Worm (Caenorhabditis elegans) whole organism, young adult: Measurements from ENCODE around the gene ZK892.6.
"Not testable (repeated sequence)": the region's sequence is repeated elsewhere in the genome, so short reads cannot be mapped to it uniquely, and the experiment has no call there.

Source experiments
- F39B2.1 ChIP-seq: fragments of 200-800 bp; sonication (Bioruptor generic); IDR thresholded peaks from 2 replicates; pipeline ENCODE4 v1.3.6; 2022; ENCODE audit warnings: missing genetic modification reagents, missing genetic modification characterization, missing compliant biosample characterization
- F52B5.7 ChIP-seq: sonication (generic microtip); optimal IDR thresholded peaks from 2 replicates; lab custom pipeline; 2016; ENCODE audit warnings: mild to moderate bottlenecking, missing genetic modification characterization, missing compliant biosample characterization
- F57C9.4 ChIP-seq: sonication (generic microtip); optimal IDR thresholded peaks from 2 replicates; lab custom pipeline; 2017; ENCODE audit warnings: mild to moderate bottlenecking, missing genetic modification characterization, missing compliant biosample characterization
- Y53F4B.3 ChIP-seq: fragments of 200-800 bp; sonication (Bioruptor generic); IDR thresholded peaks from 2 replicates; pipeline ENCODE4 v1.3.6; 2022; ENCODE audit warnings: missing genetic modification reagents, missing genetic modification characterization, missing compliant biosample characterization
- Y56A3A.18 ChIP-seq: fragments of 200-800 bp; sonication (Bioruptor generic); IDR thresholded peaks from 2 replicates; pipeline ENCODE4 v1.3.6; 2022; ENCODE audit warnings: missing genetic modification reagents, missing genetic modification characterization, missing compliant biosample characterization
- akir-1 ChIP-seq: fragments of 200-800 bp; sonication (Bioruptor generic); optimal IDR thresholded peaks from 2 replicates; lab custom pipeline; 2018; ENCODE audit warnings: mild to moderate bottlenecking, missing genetic modification characterization, moderate library complexity, missing compliant biosample characterization
- ama-1 ChIP-seq, 3 experiments: fragments of 150-350 bp in 1 of 3; sonication (generic microtip) in 2 of 3; optimal IDR thresholded peaks; 2 replicates each; lab custom pipeline; 2014 to 2018; ENCODE audit warnings: missing biosample characterization in 2 of 3, missing genetic modification characterization in 2 of 3, missing genetic modification reagents in 2 of 3
- bed-1 ChIP-seq: fragments of 200-800 bp; sonication (Bioruptor generic); IDR thresholded peaks from 2 replicates; pipeline ENCODE4 v1.3.6; 2022; ENCODE audit warnings: missing genetic modification reagents, missing genetic modification characterization, missing compliant biosample characterization
- ccch-3 ChIP-seq: fragments of 200-800 bp; sonication (Bioruptor generic); optimal IDR thresholded peaks from 2 replicates; lab custom pipeline; 2018; ENCODE audit warnings: mild to moderate bottlenecking, missing genetic modification characterization, missing compliant biosample characterization
- cebp-1 ChIP-seq, 2 experiments: fragments of 200-800 bp in 1 of 2; sonication (Bioruptor generic) in 1 of 2; sonication (generic microtip) in 1 of 2; IDR thresholded peaks in 1 of 2; optimal IDR thresholded peaks in 1 of 2; 2 replicates each; pipeline versions ENCODE4 v1.3.6 to Lab custom; 2017 to 2022; ENCODE audit warnings: missing compliant biosample characterization in 2 of 2, missing genetic modification characterization in 2 of 2, mild to moderate bottlenecking in 1 of 2, missing genetic modification reagents in 1 of 2, moderate library complexity in 1 of 2
- ceh-100 ChIP-seq: fragments of 200-800 bp; sonication (Bioruptor generic); IDR thresholded peaks from 2 replicates; pipeline ENCODE4 v1.3.6; 2022; ENCODE audit warnings: missing genetic modification reagents, missing genetic modification characterization, missing compliant biosample characterization
- dox-1 ChIP-seq: fragments of 200-800 bp; sonication (Bioruptor generic); IDR thresholded peaks from 2 replicates; pipeline ENCODE4 v1.3.6; 2022; ENCODE audit warnings: missing genetic modification reagents, missing genetic modification characterization, missing compliant biosample characterization
- dpl-1 ChIP-seq: fragments of 150-350 bp; optimal IDR thresholded peaks from 2 replicates; lab custom pipeline; 2014; ENCODE audit warnings: missing biosample characterization, missing genetic modification reagents, missing genetic modification characterization
- efl-1 ChIP-seq: fragments of 150-350 bp; optimal IDR thresholded peaks from 2 replicates; lab custom pipeline; 2014; ENCODE audit warnings: missing biosample characterization, missing genetic modification reagents, missing genetic modification characterization
- egl-44 ChIP-seq: fragments of 200-800 bp; sonication (Bioruptor generic); IDR thresholded peaks from 2 replicates; pipeline ENCODE4 v1.3.6; 2022; ENCODE audit warnings: missing genetic modification reagents, missing genetic modification characterization, missing compliant biosample characterization
- hrde-1 ChIP-seq: sonication (generic microtip); optimal IDR thresholded peaks from 2 replicates; lab custom pipeline; 2016; ENCODE audit warnings: missing genetic modification characterization, mild to moderate bottlenecking, missing compliant biosample characterization, moderate library complexity, missing genotype, missing genetic modification reagents, borderline replicate concordance
- lag-1 ChIP-seq: fragments of 200-800 bp; sonication (Bioruptor generic); IDR thresholded peaks from 2 replicates; pipeline ENCODE4 v1.3.6; 2022; ENCODE audit warnings: missing genetic modification reagents, missing genetic modification characterization, missing compliant biosample characterization
- lin-26 ChIP-seq: fragments of 200-800 bp; sonication (Bioruptor generic); IDR thresholded peaks from 2 replicates; pipeline ENCODE4 v1.3.6; 2022; ENCODE audit warnings: missing genetic modification reagents, missing genetic modification characterization, missing compliant biosample characterization
- lir-1 ChIP-seq: fragments of 200-800 bp; sonication (Bioruptor generic); conservative IDR thresholded peaks from 2 replicates; pipeline ENCODE4 v1.3.6; 2022; ENCODE audit warnings: missing genetic modification reagents, missing genetic modification characterization, missing compliant biosample characterization
- madf-8 ChIP-seq: fragments of 200-800 bp; sonication (Bioruptor generic); conservative IDR thresholded peaks from 2 replicates; pipeline ENCODE4 v1.3.6; 2022; ENCODE audit warnings: missing genetic modification reagents, missing genetic modification characterization, missing compliant biosample characterization
- nhr-80 ChIP-seq: sonication (generic microtip); optimal IDR thresholded peaks from 2 replicates; lab custom pipeline; 2016; ENCODE audit warnings: missing genetic modification characterization, missing compliant biosample characterization
- pha-4 ChIP-seq: fragments of 150-350 bp; sonication (generic microtip); optimal IDR thresholded peaks from 2 replicates; lab custom pipeline; 2014; ENCODE audit warnings: missing biosample characterization, missing genetic modification reagents, missing genetic modification characterization
- sea-2 ChIP-seq: fragments of 200-800 bp; sonication (Bioruptor generic); IDR thresholded peaks from 2 replicates; pipeline ENCODE4 v1.3.6; 2022; ENCODE audit warnings: missing genetic modification characterization, missing compliant biosample characterization
- snpc-3.4 ChIP-seq: sonication (generic microtip); optimal IDR thresholded peaks from 2 replicates; lab custom pipeline; 2017; ENCODE audit warnings: missing genetic modification characterization, mild to moderate bottlenecking, missing compliant biosample characterization, antibody characterized with exemption, moderate library complexity, missing genotype, missing genetic modification reagents
- snpc-4 ChIP-seq, 5 experiments: fragments of 150-350 bp in 1 of 5; sonication (generic microtip) in 4 of 5; optimal IDR thresholded peaks; 2 replicates each; lab custom pipeline; 2014 to 2018; ENCODE audit warnings: missing genetic modification characterization in 5 of 5, missing biosample characterization in 3 of 5, antibody characterized with exemption in 2 of 5, mild to moderate bottlenecking in 2 of 5, missing compliant biosample characterization in 2 of 5, missing genotype in 2 of 5, moderate library complexity in 2 of 5, missing genetic modification reagents in 1 of 5
- somi-1 ChIP-seq: fragments of 200-800 bp; sonication (Bioruptor generic); optimal IDR thresholded peaks from 2 replicates; lab custom pipeline; 2018; ENCODE audit warnings: mild to moderate bottlenecking, missing genetic modification characterization, missing compliant biosample characterization
- unc-130 ChIP-seq: sonication (generic microtip); optimal IDR thresholded peaks from 2 replicates; lab custom pipeline; 2016; ENCODE audit warnings: missing genetic modification reagents, missing genetic modification characterization, missing compliant biosample characterization
- unc-62 ChIP-seq: fragments of 150-350 bp; optimal IDR thresholded peaks from 2 replicates; lab custom pipeline; 2014; ENCODE audit warnings: missing biosample characterization, missing genetic modification reagents, missing genetic modification characterization
- ztf-25 ChIP-seq: fragments of 200-800 bp; sonication (Bioruptor generic); IDR thresholded peaks from 2 replicates; pipeline ENCODE4 v1.3.6; 2022; ENCODE audit warnings: missing genetic modification reagents, missing genetic modification characterization, missing compliant biosample characterization

Gene ZK892.6

ce11 chrII:10012490-10012889 lies 32.6 kb upstream of the ZK892.6 start:
- 0 out of 2 replicates have a peak, but pooled peaks have one; percentile 16 for TF ChIP-seq Y56A3A.18 (GFP tag; lab: Robert Waterston, UW)
- TF ChIP-seq cebp-1 (GFP tag; IDR thresholded peaks at IDR 0.05; lab: Robert Waterston, UW), result no peak
- TF ChIP-seq cebp-1 (tag; optimal IDR thresholded peaks at IDR 0.05; lab: Kevin White, UChicago), result peak; percentile 5
- no peak for TF ChIP-seq dpl-1 (GFP tag; lab: Kevin White, UChicago)
- no peak for TF ChIP-seq lir-1 (GFP tag; lab: Robert Waterston, UW)

- TF ChIP-seq hrde-1 (tag; lab: Kevin White, UChicago), result no peak
- no peak for TF ChIP-seq efl-1
- TF ChIP-seq unc-62 (GFP tag; lab: Kevin White, UChicago), result no peak
- no peak for TF ChIP-seq snpc-4 (GFP tag; optimal IDR thresholded peaks at IDR 0.05; lab: Kevin White, UChicago)
- no peak for TF ChIP-seq snpc-4 (tag; optimal IDR thresholded peaks at IDR 0.05; lab: Kevin White, UChicago)
- no peak for TF ChIP-seq lin-26 (GFP tag; lab: Robert Waterston, UW)
- no peak for TF ChIP-seq akir-1
- TF ChIP-seq F52B5.7, result no peak
- TF ChIP-seq Y53F4B.3 (GFP tag; lab: Robert Waterston, UW), result no peak
These were observed 31.8 kb upstream of the ZK892.6 start for ce11 chrII:10011733-10012132.

- TF ChIP-seq pha-4 (tag; lab: Kevin White, UChicago) (no peak), egl-44 (GFP tag; lab: Robert Waterston, UW) (no peak), madf-8 (GFP tag; lab: Robert Waterston, UW) (no peak)
These were observed 31.0 kb upstream of the ZK892.6 start for ce11 chrII:10010914-10011313.

ce11 chrII:10008552-10008951 lies 28.6 kb upstream of the ZK892.6 start:
- TF ChIP-seq ztf-25 (GFP tag; lab: Robert Waterston, UW) (no peak), dox-1 (GFP tag; lab: Robert Waterston, UW) (no peak), bed-1 (GFP tag; lab: Robert Waterston, UW) (no peak), snpc-3.4 (tag; lab: Kevin White, UChicago) (no peak), ceh-100 (GFP tag; lab: Robert Waterston, UW) (no peak), F57C9.4 (no peak)

- TF ChIP-seq sea-2 (GFP tag; lab: Robert Waterston, UW) (no peak), F39B2.1 (GFP tag; lab: Robert Waterston, UW) (no peak), lag-1 (no peak), unc-130 (no peak), ama-1 (optimal IDR thresholded peaks at IDR 0.05; lab: Kevin White, UChicago) (no peak), ama-1 (GFP tag; optimal IDR thresholded peaks at IDR 0.05; lab: Kevin White, UChicago) (no peak), lin-26 (GFP tag; lab: Robert Waterston, UW) (no peak)
- TF ChIP-seq, all 124 proteins: peak for 0
These were observed 28.0 kb upstream of the ZK892.6 start, which contains the start of gene ZK892.5 for ce11 chrII:10007917-10008316. Gene ZK892.5 (plus strand): TSS chrII:10008217.

ce11 chrII:10006266-10006665 lies 26.3 kb upstream of the ZK892.6 start, which contains the start of gene ZK892.4:
Gene ZK892.4 (plus strand): TSS chrII:10006566.
- TF ChIP-seq somi-1 (GFP tag; lab: Kevin White, UChicago); nhr-80 (tag; lab: Kevin White, UChicago); ccch-3 (GFP tag; lab: Kevin White, UChicago): not testable (repeated sequence)
